Worm (Caenorhabditis elegans) whole organism, L2 larva: ENCODE results near the gene pdl-1.

Experiments used
- R02D3.7 ChIP-seq: fragments of 150-350 bp; optimal IDR thresholded peaks from 2 replicates; lab custom pipeline; 2014; ENCODE audit warnings: missing biosample characterization, missing genetic modification characterization
- ceh-82 ChIP-seq: fragments of 150-350 bp; optimal IDR thresholded peaks from 2 replicates; lab custom pipeline; 2014; ENCODE audit warnings: missing biosample characterization, missing genetic modification characterization
- dmd-4 ChIP-seq: sonication (generic microtip); optimal IDR thresholded peaks from 2 replicates; lab custom pipeline; 2017; ENCODE audit warnings: missing biosample characterization, missing genetic modification characterization
- elt-1 ChIP-seq: fragments of 150-350 bp; optimal IDR thresholded peaks from 2 replicates; lab custom pipeline; 2014; ENCODE audit warnings: missing biosample characterization, missing genetic modification characterization
- elt-3 ChIP-seq: sonication (generic microtip); optimal IDR thresholded peaks from 2 replicates; lab custom pipeline; 2017; ENCODE audit warnings: missing biosample characterization, missing genetic modification characterization
- fos-1 ChIP-seq: fragments of 150-350 bp; optimal IDR thresholded peaks from 2 replicates; lab custom pipeline; 2014; ENCODE audit warnings: missing biosample characterization, missing genetic modification characterization
- lin-13 ChIP-seq: fragments of 150-350 bp; optimal IDR thresholded peaks from 2 replicates; lab custom pipeline; 2014; ENCODE audit warnings: missing biosample characterization, missing genetic modification reagents, missing genetic modification characterization
- lin-39 ChIP-seq: fragments of 150-350 bp; optimal IDR thresholded peaks from 2 replicates; lab custom pipeline; 2014; ENCODE audit warnings: missing biosample characterization, missing genetic modification reagents, missing genetic modification characterization
- lsy-2 ChIP-seq, 2 experiments: fragments of 150-350 bp in 1 of 2; sonication (generic microtip) in 1 of 2; optimal IDR thresholded peaks; 2 replicates each; lab custom pipeline; 2014 to 2017; ENCODE audit warnings: missing biosample characterization in 2 of 2, missing genetic modification characterization in 2 of 2
- nhr-237 ChIP-seq: fragments of 150-350 bp; optimal IDR thresholded peaks from 2 replicates; lab custom pipeline; 2014; ENCODE audit warnings: missing biosample characterization, missing genetic modification characterization
- nhr-77 ChIP-seq: fragments of 150-350 bp; optimal IDR thresholded peaks from 2 replicates; lab custom pipeline; 2014; ENCODE audit warnings: missing biosample characterization, missing genetic modification characterization
- peb-1 ChIP-seq: fragments of 150-350 bp; optimal IDR thresholded peaks from 2 replicates; lab custom pipeline; 2014; ENCODE audit warnings: missing biosample characterization, missing genetic modification characterization
- snpc-4 ChIP-seq: fragments of 150-350 bp; optimal IDR thresholded peaks from 2 replicates; lab custom pipeline; 2014; ENCODE audit warnings: missing biosample characterization, missing genetic modification characterization
- ztf-4 ChIP-seq: fragments of 150-350 bp; optimal IDR thresholded peaks from 2 replicates; lab custom pipeline; 2014; ENCODE audit warnings: missing biosample characterization, missing genetic modification characterization

DNA sequence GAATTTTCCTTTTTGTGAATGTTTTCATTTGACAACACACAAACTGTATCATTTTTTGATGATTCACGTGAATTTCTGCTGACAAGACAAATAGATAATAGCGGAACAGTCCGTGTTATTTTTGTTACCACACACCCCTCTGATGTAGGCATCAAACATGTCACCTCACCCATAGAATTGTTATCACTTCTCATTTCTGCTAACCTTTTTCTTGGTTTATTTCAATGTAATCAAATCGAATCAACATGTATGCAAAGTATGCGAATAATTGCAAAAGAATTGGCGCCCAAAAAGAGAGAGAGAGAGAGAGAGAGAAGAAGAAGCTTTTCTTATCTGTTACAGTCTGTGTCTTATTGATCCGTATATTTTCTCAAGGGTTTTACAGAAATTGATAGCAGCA is 26.2 kb upstream of the pdl-1 start:
- TF ChIP-seq ceh-82 (tag; lab: Kevin White, UChicago), result no peak
- TF ChIP-seq fos-1 (tag; lab: Kevin White, UChicago), result peak; percentile 52
- TF ChIP-seq peb-1 (tag; lab: Kevin White, UChicago), result no peak
- no peak for TF ChIP-seq lin-39 (tag; lab: Kevin White, UChicago)
- TF ChIP-seq R02D3.7 (tag; lab: Kevin White, UChicago), result no peak
- TF ChIP-seq elt-3 (tag; lab: Kevin White, UChicago), result no peak
- TF ChIP-seq nhr-77 (tag; lab: Kevin White, UChicago), result no peak
- no peak for TF ChIP-seq snpc-4 (tag; lab: Kevin White, UChicago)
- TF ChIP-seq elt-1 (tag; lab: Kevin White, UChicago), result no peak
- no peak for TF ChIP-seq lsy-2 (tag; optimal IDR thresholded peaks at IDR 0.05; lab: Kevin White, UChicago)
- no peak for TF ChIP-seq lin-13 (GFP tag; lab: Kevin White, UChicago)
- TF ChIP-seq dmd-4 (tag; lab: Kevin White, UChicago), result no peak
- no peak for TF ChIP-seq ztf-4 (tag; lab: Kevin White, UChicago)
- no peak for TF ChIP-seq nhr-237
